Worm (Caenorhabditis elegans): ENCODE data around the gene F32D8.15.

The F32D8.15 gene

ce11 chrV:10856901-10857637, 46.8 kb upstream of the F32D8.15 start (continued):
- no peak for TF ChIP-seq mef-2 (tag; optimal IDR thresholded peaks at IDR 0.05)
- TF ChIP-seq snpc-4 (tag; optimal IDR thresholded peaks at IDR 0.05), result no peak
- TF ChIP-seq blmp-1 (tag; optimal IDR thresholded peaks at IDR 0.05), result peak; percentile 29
- TF ChIP-seq unc-62 (GFP tag; optimal IDR thresholded peaks at IDR 0.05), result no peak

- TF ChIP-seq nhr-77 (tag; optimal IDR thresholded peaks at IDR 0.05) (no peak), blmp-1 (tag; optimal IDR thresholded peaks at IDR 0.05) (peak; percentile 36), lir-3 (tag; optimal IDR thresholded peaks at IDR 0.05; ENCODE audit: poor library complexity) (peak; percentile 80), jun-1 (tag; optimal IDR thresholded peaks at IDR 0.05) (peak; percentile 59), ztf-11 (tag; optimal IDR thresholded peaks at IDR 0.05) (peak in 1 of 2 experiments; percentile 49), C16A3.4 (tag; optimal IDR thresholded peaks at IDR 0.05) (peak; percentile 58), nhr-85 (tag) (peak; percentile 84), egl-13 (tag; optimal IDR thresholded peaks at IDR 0.05) (peak; percentile 84), snu-23 (GFP tag; optimal IDR thresholded peaks at IDR 0.05) (peak; percentile 87), Y116A8C.19 (tag; optimal IDR thresholded peaks at IDR 0.05; ENCODE audit: borderline replicate concordance) (no peak), dpl-1 (GFP tag; optimal IDR thresholded peaks at IDR 0.05) (peak in 2 of 3 experiments; percentile 28 to 33), nhr-237 (tag; optimal IDR thresholded peaks at IDR 0.05) (no peak), nhr-90 (tag; optimal IDR thresholded peaks at IDR 0.05; ENCODE audit: poor library complexity) (peak; percentile 31), xbp-1 (tag; optimal IDR thresholded peaks at IDR 0.05) (peak; percentile 75), mep-1 (tag; optimal IDR thresholded peaks at IDR 0.05) (peak; percentile 75), nhr-11 (tag; optimal IDR thresholded peaks at IDR 0.05) (peak; percentile 45), nhr-76 (tag; optimal IDR thresholded peaks at IDR 0.05) (no peak), fkh-10 (GFP tag; optimal IDR thresholded peaks at IDR 0.05) (peak; percentile 89), unc-86 (tag; optimal IDR thresholded peaks at IDR 0.05) (peak; percentile 84), isw-1 (GFP tag; IDR thresholded peaks at IDR 0.05) (peak; percentile 56), mdl-1 (tag; optimal IDR thresholded peaks at IDR 0.05) (peak; percentile 3 to 91), tbx-2 (tag; optimal IDR thresholded peaks at IDR 0.05) (peak; percentile 92), nhr-19 (GFP tag; conservative IDR thresholded peaks at IDR 0.05) (peak; percentile 87), nhr-84 (tag; optimal IDR thresholded peaks at IDR 0.05) (no peak), egl-27 (tag; optimal IDR thresholded peaks at IDR 0.05) (peak in 1 of 2 experiments; percentile 24), rnt-1 (tag; optimal IDR thresholded peaks at IDR 0.05) (peak; percentile 88), ceh-8 (GFP tag; optimal IDR thresholded peaks at IDR 0.05) (peak; percentile 31), lin-39 (tag; optimal IDR thresholded peaks at IDR 0.05) (peak; percentile 68), grh-1 (GFP tag; IDR thresholded peaks at IDR 0.05) (no peak), zip-4 (GFP tag; optimal IDR thresholded peaks at IDR 0.05) (peak; percentile 47), skn-1 (tag; optimal IDR thresholded peaks at IDR 0.05) (peak; percentile 71), sox-4 (tag; optimal IDR thresholded peaks at IDR 0.05) (peak; percentile 13), ceh-63 (GFP tag; optimal IDR thresholded peaks at IDR 0.05) (peak; percentile 61), fkh-8 (tag; optimal IDR thresholded peaks at IDR 0.05) (peak; percentile 60), C04F5.9 (tag; optimal IDR thresholded peaks at IDR 0.05) (peak; percentile 1), mef-2 (tag; optimal IDR thresholded peaks at IDR 0.05) (peak; percentile 78), C34B4.2 (tag; optimal IDR thresholded peaks at IDR 0.05) (no peak), unc-130 (tag; optimal IDR thresholded peaks at IDR 0.05) (peak; percentile 76), vab-15 (tag; optimal IDR thresholded peaks at IDR 0.05) (no peak), lsy-2 (tag; optimal IDR thresholded peaks at IDR 0.05) (peak; percentile 75 to 79), lin-13 (GFP tag; optimal IDR thresholded peaks at IDR 0.05) (peak; percentile 31), aly-2 (tag; optimal IDR thresholded peaks at IDR 0.05) (no peak), irx-1 (tag; optimal IDR thresholded peaks at IDR 0.05) (peak; percentile 77), lin-15B (tag; optimal IDR thresholded peaks at IDR 0.05) (no peak), sup-37 (GFP tag; optimal IDR thresholded peaks at IDR 0.05) (peak; percentile 73), dsc-1 (tag; optimal IDR thresholded peaks at IDR 0.05) (peak; percentile 82), lin-14 (GFP tag; optimal IDR thresholded peaks at IDR 0.05) (peak; percentile 99), F16B12.6 (tag; optimal IDR thresholded peaks at IDR 0.05) (no peak)
Observed at ce11 chrV:10858340-10858739, 45.5 kb upstream of the F32D8.15 start.
